Worm (Caenorhabditis elegans) whole organism, late embryonic: ENCODE results near the gene C08B6.6.

Experiments
- C38D4.7 ChIP-seq: fragments of 200-800 bp; sonication (Bioruptor generic); optimal IDR thresholded peaks from 2 replicates; lab custom pipeline; 2018; ENCODE audit warnings: mild to moderate bottlenecking, missing genetic modification characterization, moderate library complexity, missing compliant biosample characterization
- K09A11.1 ChIP-seq: sonication (generic microtip); optimal IDR thresholded peaks from 2 replicates; lab custom pipeline; 2017; ENCODE audit warnings: antibody characterized with exemption, mild to moderate bottlenecking, missing genetic modification characterization, missing compliant biosample characterization; ENCODE audit not compliant: insufficient read depth
- T23F11.4 ChIP-seq: fragments of 200-800 bp; sonication (Bioruptor generic); optimal IDR thresholded peaks from 2 replicates; lab custom pipeline; 2018; ENCODE audit warnings: mild to moderate bottlenecking, missing genetic modification characterization, missing compliant biosample characterization
- ahr-1 ChIP-seq: sonication (generic microtip); optimal IDR thresholded peaks from 2 replicates; lab custom pipeline; 2016; ENCODE audit warnings: missing genetic modification characterization, missing compliant biosample characterization
- ceh-45 ChIP-seq: fragments of 200-800 bp; sonication (Bioruptor generic); IDR thresholded peaks from 2 replicates; pipeline ENCODE4 v1.3.6; 2022; ENCODE audit warnings: missing genetic modification reagents, missing genetic modification characterization, missing compliant biosample characterization
- ets-4 ChIP-seq: sonication (generic microtip); optimal IDR thresholded peaks from 2 replicates; lab custom pipeline; 2016; ENCODE audit warnings: missing genetic modification characterization, missing compliant biosample characterization
- fkh-10 ChIP-seq: fragments of 150-350 bp; optimal IDR thresholded peaks from 2 replicates; lab custom pipeline; 2014; ENCODE audit warnings: missing biosample characterization, missing genetic modification reagents, missing genetic modification characterization
- gmeb-2 ChIP-seq: sonication (generic microtip); optimal IDR thresholded peaks from 2 replicates; lab custom pipeline; 2016; ENCODE audit warnings: missing genetic modification characterization, inconsistent platforms, missing compliant biosample characterization
- hlh-30 ChIP-seq: sonication (generic microtip); optimal IDR thresholded peaks from 2 replicates; lab custom pipeline; 2017; ENCODE audit warnings: antibody characterized with exemption, missing genetic modification characterization, missing compliant biosample characterization; ENCODE audit not compliant: insufficient read depth
- sox-4 ChIP-seq: sonication (generic microtip); optimal IDR thresholded peaks from 2 replicates; lab custom pipeline; 2017; ENCODE audit warnings: mild to moderate bottlenecking, missing genetic modification characterization, inconsistent platforms, missing compliant biosample characterization
- zip-5 ChIP-seq: sonication (generic microtip); optimal IDR thresholded peaks from 2 replicates; lab custom pipeline; 2016; ENCODE audit warnings: missing genetic modification characterization, missing compliant biosample characterization

DNA sequence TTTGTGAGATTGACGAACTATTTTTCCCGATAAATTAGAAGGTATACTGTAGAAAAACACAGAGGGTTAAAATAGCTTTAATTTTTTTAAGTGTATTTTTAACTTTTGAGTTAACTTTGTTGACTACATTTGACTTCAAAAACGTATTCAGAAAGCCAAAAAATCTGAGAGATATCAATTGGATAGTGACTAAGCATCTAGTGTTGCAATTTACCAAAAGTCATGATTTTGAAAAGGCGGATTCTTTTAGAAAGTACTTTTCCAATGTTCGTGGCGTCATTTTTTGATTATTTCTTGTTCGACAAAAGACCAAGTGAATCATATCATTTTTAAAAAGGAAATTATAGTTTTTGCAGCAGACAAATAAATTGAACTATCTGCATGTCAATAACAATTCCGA is 45.4 kb downstream of the C08B6.6 start:
- TF ChIP-seq T23F11.4 (GFP tag; lab: Kevin White, UChicago) = no peak
- TF ChIP-seq fkh-10 (GFP tag; lab: Kevin White, UChicago) = no peak
- TF ChIP-seq ceh-45 = no peak
- no peak for TF ChIP-seq sox-4 (tag; lab: Kevin White, UChicago)
- TF ChIP-seq ahr-1 (tag; lab: Kevin White, UChicago) = no peak
- TF ChIP-seq K09A11.1 (tag; lab: Kevin White, UChicago) = no peak
- no peak for TF ChIP-seq zip-5
- TF ChIP-seq C38D4.7 (GFP tag; lab: Kevin White, UChicago) = no peak
- no peak for TF ChIP-seq gmeb-2
- TF ChIP-seq hlh-30 (tag; lab: Kevin White, UChicago) = no peak
- no peak for TF ChIP-seq ets-4
